Worm (Caenorhabditis elegans): ENCODE measurements around the gene grl-21.
A peak's percentile ranks its signal among the peaks of the same experiment; 100 is the strongest.

Gene grl-21

DNA sequence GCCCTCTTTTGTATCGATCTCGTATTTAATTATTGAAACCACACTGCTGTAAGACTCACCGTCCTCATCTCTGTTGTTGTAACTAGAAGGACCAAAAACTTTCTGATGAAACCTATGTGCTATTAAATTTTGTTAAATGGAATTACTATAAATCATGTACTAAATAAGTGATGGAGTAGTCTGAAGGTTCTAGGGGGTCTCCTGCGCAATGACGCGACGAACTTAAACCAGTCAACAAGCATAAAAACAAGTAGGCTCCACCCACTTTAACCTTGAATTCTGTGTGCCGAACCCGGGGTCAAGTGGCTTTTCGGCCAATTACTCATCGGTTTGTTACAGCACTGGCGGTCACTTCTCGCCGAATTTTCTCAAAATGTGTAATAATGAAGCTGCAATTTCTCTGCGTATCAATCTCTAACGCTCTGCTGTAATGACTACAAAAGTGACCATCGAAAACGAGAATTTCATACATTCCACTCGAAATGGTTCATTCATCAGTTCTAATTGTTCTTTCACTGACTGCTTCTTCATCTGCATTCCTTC is at the start of gene grl-21:
grl-21 (plus strand) TSS at position 464 of the 543 bp plus-strand sequence.
- TF ChIP-seq ztf-4 (tag; optimal IDR thresholded peaks at IDR 0.05) (no peak), nhr-25 (tag; optimal IDR thresholded peaks at IDR 0.05) (peak; percentile 81), lsy-12 (tag; optimal IDR thresholded peaks at IDR 0.05) (no peak)

DNA sequence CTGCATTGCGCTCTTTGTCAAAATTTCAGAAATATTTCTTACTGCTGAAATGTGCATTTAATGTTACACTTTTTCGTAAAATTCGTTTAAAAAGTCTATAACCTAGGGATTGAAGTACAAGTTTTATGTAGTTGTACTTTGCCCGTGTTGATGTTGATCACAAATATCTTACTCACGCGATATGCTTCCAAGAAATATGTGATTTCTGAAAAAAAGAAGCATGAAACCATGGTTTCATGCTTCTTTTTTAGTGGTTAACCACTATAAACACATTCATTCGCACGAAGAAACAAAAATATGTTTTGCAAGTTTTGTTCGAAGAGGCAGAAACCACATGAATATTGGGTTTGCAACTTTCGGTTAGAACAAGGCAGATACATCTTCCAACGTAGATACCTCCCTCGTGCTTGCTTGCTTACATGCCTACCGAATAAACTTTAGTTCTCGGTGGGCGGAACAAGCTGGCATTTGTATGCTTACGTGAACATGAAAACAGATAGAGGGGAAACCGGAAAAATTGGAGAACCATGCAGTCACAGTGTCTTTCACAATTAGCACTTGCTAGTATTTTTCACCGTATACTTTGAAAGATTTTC is 48.2 kb upstream of the grl-21 start, which contains the start of gene R102.3:
R102.3 (plus strand) TSS at position 546 of the 596 bp plus-strand sequence.
- no peak for TF ChIP-seq tbx-2 (tag; optimal IDR thresholded peaks at IDR 0.05)
- TF ChIP-seq nhr-11 (tag; optimal IDR thresholded peaks at IDR 0.05), result peak; percentile 7
- TF ChIP-seq unc-62 (GFP tag; optimal IDR thresholded peaks at IDR 0.05), result no peak
- TF ChIP-seq nhr-76 (tag; optimal IDR thresholded peaks at IDR 0.05), result no peak

DNA sequence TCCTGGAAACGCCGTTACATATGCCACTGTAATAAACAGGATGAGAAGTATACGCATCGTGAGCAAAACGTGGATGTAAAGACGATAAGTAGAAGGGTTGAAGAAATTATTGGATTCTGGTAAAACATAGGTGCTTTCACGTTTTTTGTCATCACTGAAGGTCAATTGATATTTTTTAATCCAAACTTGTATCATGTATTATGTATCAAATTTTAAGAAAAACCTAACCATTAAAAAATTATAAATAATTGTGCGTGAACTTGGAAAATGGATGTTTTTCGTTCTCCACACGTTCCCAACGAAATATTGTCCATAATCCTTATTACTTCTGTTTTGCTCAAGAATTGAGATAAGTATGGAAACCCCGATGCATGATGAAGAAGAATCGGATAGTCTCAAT is 47.1 kb upstream of the grl-21 start, which contains the start of gene R102.8:
R102.8 (minus strand) TSS at position 101 of the 400 bp plus-strand sequence.
- no peak for TF ChIP-seq nhr-12 (tag; optimal IDR thresholded peaks at IDR 0.05)
- TF ChIP-seq tbx-2 (tag; optimal IDR thresholded peaks at IDR 0.05), result no peak

DNA sequence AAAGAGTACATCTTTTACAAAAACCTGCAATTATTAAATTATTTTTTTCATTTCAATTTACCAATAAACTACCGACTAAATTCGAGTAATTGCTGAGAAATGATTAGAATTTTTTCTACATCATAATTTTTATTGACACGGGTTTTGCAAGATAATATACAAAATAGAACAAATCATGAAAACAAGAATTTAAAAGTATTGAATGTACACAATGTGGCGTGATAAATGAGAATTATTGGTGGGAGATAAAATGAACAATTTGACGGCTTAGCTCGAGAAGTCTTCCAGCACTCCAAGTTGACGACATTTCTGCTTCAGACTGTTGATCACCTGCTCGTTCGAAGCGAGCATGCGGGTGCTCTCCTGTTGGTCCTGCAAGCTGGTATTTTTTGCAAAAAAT is 42.1 kb upstream of the grl-21 start, which contains the start of gene R102.4:
R102.4 (minus strand) TSS at position 101 of the 400 bp plus-strand sequence.
- TF ChIP-seq fkh-10 (GFP tag; optimal IDR thresholded peaks at IDR 0.05), result no peak
- no peak for TF ChIP-seq ceh-9 (tag; optimal IDR thresholded peaks at IDR 0.05)
- TF ChIP-seq nhr-77 (tag; optimal IDR thresholded peaks at IDR 0.05), result no peak
- no peak for TF ChIP-seq egl-5 (tag; optimal IDR thresholded peaks at IDR 0.05)
- no peak for TF ChIP-seq lin-39 (tag; optimal IDR thresholded peaks at IDR 0.05)

DNA sequence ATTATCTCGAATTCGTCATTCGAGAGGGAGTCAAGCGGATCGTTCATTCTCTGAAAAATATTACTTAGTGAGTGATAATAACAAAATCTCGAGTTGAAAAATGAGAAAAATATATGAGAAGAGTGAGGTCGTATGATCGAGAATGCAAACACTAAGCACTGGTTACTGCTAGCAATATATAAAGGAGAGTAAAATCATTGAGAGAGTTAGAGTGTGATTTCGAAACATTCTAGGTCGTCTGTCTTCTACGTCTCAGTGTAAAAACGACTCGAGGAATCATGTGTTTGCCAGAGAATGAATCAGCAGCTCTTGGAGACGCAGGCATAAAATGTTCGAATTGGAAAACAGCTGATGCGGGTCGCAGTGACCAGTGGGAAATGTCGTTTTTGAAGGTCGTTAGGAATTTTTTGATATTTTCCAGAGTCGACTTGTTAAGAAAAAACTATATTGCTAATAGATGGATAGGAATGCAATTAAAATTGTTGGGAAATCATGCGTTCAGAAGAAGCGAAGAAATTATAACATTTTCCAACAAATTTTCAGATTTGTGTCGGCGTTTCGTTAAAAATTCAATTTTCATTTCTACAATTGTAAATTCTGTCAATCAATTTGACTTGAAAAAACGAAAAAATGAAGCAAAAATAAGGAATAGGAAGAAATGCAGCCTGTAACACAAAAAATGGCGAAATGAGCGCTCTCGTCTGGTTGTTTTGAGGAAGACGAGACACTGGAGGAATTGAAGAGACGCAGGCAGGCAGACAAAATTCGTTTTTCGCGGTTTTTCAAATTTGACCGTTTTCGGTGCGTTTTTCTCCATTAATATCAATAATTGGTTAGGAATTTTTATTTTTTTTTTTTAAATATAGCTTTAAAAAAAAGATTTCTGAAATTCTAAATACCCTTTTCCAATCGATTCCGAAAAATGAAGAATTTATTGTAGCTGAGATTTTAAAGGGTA is 40.0 kb upstream of the grl-21 start, which contains the start of gene allo-1:
allo-1 (minus strand) TSS at position 51 of the 958 bp plus-strand sequence.
- no peak for TF ChIP-seq nhr-77 (tag; optimal IDR thresholded peaks at IDR 0.05)
- TF ChIP-seq snpc-4 (tag; optimal IDR thresholded peaks at IDR 0.05), result peak; percentile 67
- no peak for TF ChIP-seq zag-1 (tag; optimal IDR thresholded peaks at IDR 0.05)
- TF ChIP-seq skn-1 (tag; optimal IDR thresholded peaks at IDR 0.05), result peak; percentile 1
- peak; percentile 33 for TF ChIP-seq ceh-28 (tag; optimal IDR thresholded peaks at IDR 0.05)
- peak; percentile 36 for TF ChIP-seq nfya-1 (tag; optimal IDR thresholded peaks at IDR 0.05; ENCODE audit: insufficient read depth)
- no peak for TF ChIP-seq egl-27 (tag; optimal IDR thresholded peaks at IDR 0.05)
- TF ChIP-seq lin-15B (tag; optimal IDR thresholded peaks at IDR 0.05), result peak; percentile 23
- TF ChIP-seq jun-1 (tag; optimal IDR thresholded peaks at IDR 0.05), result peak; percentile 72
- TF ChIP-seq unc-39 (tag; optimal IDR thresholded peaks at IDR 0.05), result no peak
- TF ChIP-seq elt-2 (tag; optimal IDR thresholded peaks at IDR 0.05), result peak; percentile 47
- no peak for TF ChIP-seq ceh-82 (tag; optimal IDR thresholded peaks at IDR 0.05)
- TF ChIP-seq egl-5 (tag; optimal IDR thresholded peaks at IDR 0.05), result peak; percentile 58
- no peak for TF ChIP-seq mml-1 (tag; optimal IDR thresholded peaks at IDR 0.05)
- TF ChIP-seq nhr-23 (tag; optimal IDR thresholded peaks at IDR 0.05), result peak; percentile 72
- TF ChIP-seq ama-1 (optimal IDR thresholded peaks at IDR 0.05), result peak; percentile 8
- peak; percentile 67 for TF ChIP-seq pha-4 (tag; optimal IDR thresholded peaks at IDR 0.05)
- TF ChIP-seq nhr-25 (tag; optimal IDR thresholded peaks at IDR 0.05), result peak; percentile 86
- TF ChIP-seq lin-39 (tag; optimal IDR thresholded peaks at IDR 0.05), result peak; percentile 40
- no peak for TF ChIP-seq fos-1 (tag; optimal IDR thresholded peaks at IDR 0.05)
- TF ChIP-seq nhr-28 (tag; optimal IDR thresholded peaks at IDR 0.05), result no peak
- TF ChIP-seq hmg-11 (tag; optimal IDR thresholded peaks at IDR 0.05), result peak; percentile 45
- TF ChIP-seq nhr-76 (tag; optimal IDR thresholded peaks at IDR 0.05), result no peak
- peak; percentile 15 for TF ChIP-seq pqm-1 (tag; optimal IDR thresholded peaks at IDR 0.05)

Data from whole organism, L3 larva.